Fruit fly (Drosophila melanogaster) whole organism, embryonic: Measurements from ENCODE around the gene Gnmt.

Experiments used
- Antp ChIP-seq: fragments of 200-800 bp; sonication (Bioruptor generic); optimal IDR thresholded peaks from 3 replicates; lab custom pipeline; 2016; ENCODE audit warnings: missing biosample characterization, missing genetic modification characterization
- B-H1 ChIP-seq: fragments of 200-800 bp; sonication (Bioruptor generic); IDR thresholded peaks from 3 replicates; pipeline ENCODE4 v1.3.6; 2022; ENCODE audit warnings: missing biosample characterization, missing genetic modification characterization
- BtbVII ChIP-seq: fragments of 200-800 bp; sonication (Bioruptor generic); optimal IDR thresholded peaks from 3 replicates; lab custom pipeline; 2017; ENCODE audit warnings: missing biosample characterization, mild to moderate bottlenecking, missing genetic modification characterization
- CG10462 ChIP-seq: fragments of 200-800 bp; sonication (Bioruptor generic); optimal IDR thresholded peaks from 2 replicates; lab custom pipeline; 2016; ENCODE audit warnings: missing biosample characterization, missing genetic modification characterization
- CG10979 ChIP-seq: fragments of 200-800 bp; sonication (Bioruptor generic); optimal IDR thresholded peaks from 2 replicates; lab custom pipeline; 2018; ENCODE audit warnings: missing biosample characterization, mild to moderate bottlenecking, missing genetic modification characterization, moderate library complexity
- CG11695 ChIP-seq: fragments of 200-800 bp; sonication (Bioruptor generic); IDR thresholded peaks from 3 replicates; pipeline ENCODE4 v1.3.6; 2022; ENCODE audit warnings: missing biosample characterization, missing genetic modification characterization
- CG11696 ChIP-seq: fragments of 200-800 bp; sonication (Bioruptor generic); IDR thresholded peaks from 2 replicates; pipeline ENCODE4 v1.3.6; 2022; ENCODE audit warnings: missing biosample characterization, missing genetic modification characterization
- CG12744 ChIP-seq: fragments of 200-800 bp; sonication (Bioruptor generic); optimal IDR thresholded peaks from 2 replicates; lab custom pipeline; 2016; ENCODE audit warnings: missing biosample characterization, missing genetic modification characterization
- CG15514 ChIP-seq: fragments of 200-800 bp; sonication (Bioruptor generic); optimal IDR thresholded peaks from 3 replicates; lab custom pipeline; 2017; ENCODE audit warnings: missing biosample characterization, missing genetic modification characterization, mild to moderate bottlenecking, moderate library complexity, missing genetic modification reagents
- CG17186 ChIP-seq: fragments of 200-800 bp; sonication (Bioruptor generic); optimal IDR thresholded peaks from 3 replicates; lab custom pipeline; 2017; ENCODE audit warnings: missing biosample characterization, missing genetic modification reagents, missing genetic modification characterization
- CG1792 ChIP-seq: fragments of 200-800 bp; sonication (Bioruptor generic); optimal IDR thresholded peaks from 2 replicates; lab custom pipeline; 2016; ENCODE audit warnings: missing biosample characterization, missing genetic modification characterization
- CG18011 ChIP-seq: fragments of 200-800 bp; sonication (Bioruptor generic); optimal IDR thresholded peaks from 2 replicates; lab custom pipeline; 2017; ENCODE audit warnings: missing biosample characterization, missing genetic modification characterization, mild to moderate bottlenecking, moderate library complexity, missing genotype
- CG3065 ChIP-seq: fragments of 200-800 bp; sonication (Bioruptor generic); optimal IDR thresholded peaks from 2 replicates; lab custom pipeline; 2016; ENCODE audit warnings: missing biosample characterization, missing genetic modification characterization
- CG31441 ChIP-seq: fragments of 200-800 bp; sonication (Bioruptor generic); IDR thresholded peaks from 2 replicates; pipeline ENCODE4 v1.3.6; 2022; ENCODE audit warnings: missing biosample characterization, missing genetic modification characterization
- CG6254 ChIP-seq: fragments of 200-800 bp; sonication (Bioruptor generic); optimal IDR thresholded peaks from 3 replicates; lab custom pipeline; 2017; ENCODE audit warnings: mild to moderate bottlenecking, missing biosample characterization, missing genetic modification reagents, missing genetic modification characterization
- CG6791 ChIP-seq: fragments of 200-800 bp; sonication (Bioruptor generic); IDR thresholded peaks from 3 replicates; pipeline ENCODE4 v1.3.6; 2022; ENCODE audit warnings: missing biosample characterization, missing genetic modification characterization; ENCODE audit not compliant: partially characterized antibody
- CG6854 ChIP-seq: fragments of 200-800 bp; sonication (Bioruptor generic); optimal IDR thresholded peaks from 3 replicates; lab custom pipeline; 2017; ENCODE audit warnings: missing biosample characterization, mild to moderate bottlenecking, missing genetic modification characterization
- CG7928 ChIP-seq: fragments of 200-800 bp; sonication (Bioruptor generic); optimal IDR thresholded peaks from 2 replicates; lab custom pipeline; 2017; ENCODE audit warnings: missing biosample characterization, mild to moderate bottlenecking, missing genetic modification characterization
- CG9727 ChIP-seq: fragments of 200-800 bp; sonication (Bioruptor generic); optimal IDR thresholded peaks from 3 replicates; lab custom pipeline; 2017; ENCODE audit warnings: missing biosample characterization, mild to moderate bottlenecking, missing genetic modification characterization
- CoRest ChIP-seq: fragments of 200-800 bp; sonication (Bioruptor generic); optimal IDR thresholded peaks from 3 replicates; lab custom pipeline; 2018; ENCODE audit warnings: missing biosample characterization, mild to moderate bottlenecking, missing genetic modification characterization, moderate library complexity
- Dad ChIP-seq: fragments of 200-800 bp; sonication (Bioruptor generic); optimal IDR thresholded peaks from 3 replicates; lab custom pipeline; 2016; ENCODE audit warnings: missing biosample characterization, missing genetic modification characterization
- Gsc ChIP-seq: fragments of 200-800 bp; sonication (Bioruptor generic); IDR thresholded peaks from 2 replicates; pipeline ENCODE4 v1.3.6; 2022; ENCODE audit warnings: missing biosample characterization, missing genetic modification characterization
- HHEX ChIP-seq: fragments of 200-800 bp; sonication (Bioruptor generic); optimal IDR thresholded peaks from 3 replicates; lab custom pipeline; 2017; ENCODE audit warnings: missing biosample characterization, mild to moderate bottlenecking, missing genetic modification characterization, missing genetic modification reagents
- HLH4C ChIP-seq: fragments of 200-800 bp; sonication (Bioruptor generic); IDR thresholded peaks from 3 replicates; pipeline ENCODE4 v1.3.6; 2022; ENCODE audit warnings: missing biosample characterization, missing genetic modification characterization; ENCODE audit not compliant: partially characterized antibody
- HLH54F ChIP-seq: fragments of 200-800 bp; sonication (Bioruptor generic); optimal IDR thresholded peaks from 3 replicates; lab custom pipeline; 2016; ENCODE audit warnings: missing biosample characterization, missing genetic modification characterization
- HLHmδ ChIP-seq: fragments of 200-800 bp; sonication (Bioruptor generic); optimal IDR thresholded peaks from 2 replicates; lab custom pipeline; 2018; ENCODE audit warnings: missing biosample characterization, mild to moderate bottlenecking, missing genetic modification characterization, moderate library complexity
- Hand ChIP-seq: fragments of 200-800 bp; sonication (Bioruptor generic); optimal IDR thresholded peaks from 2 replicates; lab custom pipeline; 2017; ENCODE audit warnings: mild to moderate bottlenecking, missing biosample characterization, missing genetic modification reagents, missing genetic modification characterization
- Hmx ChIP-seq: fragments of 200-800 bp; sonication (Bioruptor generic); optimal IDR thresholded peaks from 2 replicates; lab custom pipeline; 2016; ENCODE audit warnings: missing biosample characterization, missing genetic modification characterization
- Med ChIP-seq: fragments of 200-800 bp; sonication (Bioruptor generic); peaks from one replicate; lab custom pipeline; 2016; ENCODE audit warnings: missing biosample characterization, missing genetic modification characterization, mild to moderate bottlenecking, inconsistent platforms, moderate library complexity
- NC2α ChIP-seq: fragments of 200-800 bp; sonication (Bioruptor generic); optimal IDR thresholded peaks from 2 replicates; lab custom pipeline; 2016; ENCODE audit warnings: missing biosample characterization, missing genetic modification characterization
- NFAT ChIP-seq: fragments of 200-800 bp; sonication (Bioruptor generic); IDR thresholded peaks from 2 replicates; pipeline ENCODE4 v1.3.6; 2022; ENCODE audit warnings: missing biosample characterization, missing genetic modification characterization
- Opbp ChIP-seq: fragments of 200-800 bp; sonication (Bioruptor generic); IDR thresholded peaks from 3 replicates; pipeline ENCODE4 v1.3.6; 2022; ENCODE audit warnings: missing biosample characterization, missing genetic modification characterization; ENCODE audit not compliant: partially characterized antibody
- Ssrp ChIP-seq: fragments of 200-800 bp; sonication (Bioruptor generic); optimal IDR thresholded peaks from 2 replicates; lab custom pipeline; 2018; ENCODE audit warnings: missing biosample characterization, mild to moderate bottlenecking, missing genetic modification characterization, moderate library complexity
- Stat92E ChIP-seq, 3 experiments: fragments of >200 bp in 2 of 3; fragments of 200-800 bp in 1 of 3; sonication (Bioruptor generic) in 1 of 3; optimal IDR thresholded peaks; 2 replicates each; lab custom pipeline; 2017 to 2019; ENCODE audit warnings: missing biosample characterization in 3 of 3, missing genetic modification characterization in 3 of 3, mild to moderate bottlenecking in 1 of 3, moderate library complexity in 1 of 3
- bab2 ChIP-seq: fragments of 200-800 bp; sonication (Bioruptor generic); optimal IDR thresholded peaks from 2 replicates; lab custom pipeline; 2016; ENCODE audit warnings: missing biosample characterization, missing genetic modification characterization
- cato ChIP-seq: fragments of 200-800 bp; sonication (Bioruptor generic); optimal IDR thresholded peaks from 2 replicates; lab custom pipeline; 2016; ENCODE audit warnings: missing biosample characterization, missing genetic modification characterization, borderline replicate concordance
- fd102C ChIP-seq: fragments of 200-800 bp; sonication (Bioruptor generic); optimal IDR thresholded peaks from 2 replicates; lab custom pipeline; 2018; ENCODE audit warnings: missing biosample characterization, mild to moderate bottlenecking, missing genetic modification characterization, moderate library complexity
- fu2 ChIP-seq: fragments of 200-800 bp; sonication (Bioruptor generic); optimal IDR thresholded peaks from 2 replicates; lab custom pipeline; 2016; ENCODE audit warnings: missing biosample characterization, missing genetic modification characterization
- gcm2 ChIP-seq: fragments of 200-800 bp; sonication (Bioruptor generic); optimal IDR thresholded peaks from 2 replicates; lab custom pipeline; 2016; ENCODE audit warnings: missing biosample characterization, missing genetic modification characterization
- ind ChIP-seq: fragments of 200-800 bp; sonication (Bioruptor generic); optimal IDR thresholded peaks from 3 replicates; lab custom pipeline; 2016; ENCODE audit warnings: missing biosample characterization, missing genetic modification characterization
- jumu ChIP-seq: fragments of 200-800 bp; sonication (Bioruptor generic); optimal IDR thresholded peaks from 3 replicates; lab custom pipeline; 2016; ENCODE audit warnings: missing biosample characterization, missing genetic modification characterization
- kah ChIP-seq: fragments of 200-800 bp; sonication (Bioruptor generic); optimal IDR thresholded peaks from 2 replicates; lab custom pipeline; 2018; ENCODE audit warnings: missing biosample characterization, mild to moderate bottlenecking, missing genetic modification characterization
- pho ChIP-seq: fragments of 200-800 bp; sonication (Bioruptor generic); optimal IDR thresholded peaks from 2 replicates; lab custom pipeline; 2016; ENCODE audit warnings: missing biosample characterization, missing genetic modification characterization
- sens-2 ChIP-seq: fragments of 200-800 bp; sonication (Bioruptor generic); IDR thresholded peaks from 2 replicates; pipeline ENCODE4 v1.3.6; 2022; ENCODE audit warnings: missing biosample characterization, missing genetic modification characterization
- seq ChIP-seq: fragments of 200-800 bp; sonication (Bioruptor generic); IDR thresholded peaks from 2 replicates; pipeline ENCODE4 v1.3.6; 2022; ENCODE audit warnings: missing biosample characterization, missing genetic modification characterization
- tio ChIP-seq: fragments of 200-800 bp; sonication (Bioruptor generic); optimal IDR thresholded peaks from 2 replicates; lab custom pipeline; 2017; ENCODE audit warnings: missing biosample characterization, missing genetic modification characterization, inconsistent platforms
- ttk ChIP-seq: fragments of 200-800 bp; sonication (Bioruptor generic); IDR thresholded peaks from 2 replicates; pipeline ENCODE4 v2.1.2; 2022; ENCODE audit warnings: missing biosample characterization, missing genetic modification characterization
- zf30C ChIP-seq: fragments of 200-800 bp; sonication (Bioruptor generic); optimal IDR thresholded peaks from 3 replicates; lab custom pipeline; 2018; ENCODE audit warnings: missing biosample characterization, mild to moderate bottlenecking, missing genetic modification characterization
- zfh1 ChIP-seq: fragments of 200-800 bp; sonication (Bioruptor generic); IDR thresholded peaks from 3 replicates; pipeline ENCODE4 v1.3.6; 2022; ENCODE audit warnings: missing biosample characterization, missing genetic modification characterization

The Gnmt gene

DNA sequence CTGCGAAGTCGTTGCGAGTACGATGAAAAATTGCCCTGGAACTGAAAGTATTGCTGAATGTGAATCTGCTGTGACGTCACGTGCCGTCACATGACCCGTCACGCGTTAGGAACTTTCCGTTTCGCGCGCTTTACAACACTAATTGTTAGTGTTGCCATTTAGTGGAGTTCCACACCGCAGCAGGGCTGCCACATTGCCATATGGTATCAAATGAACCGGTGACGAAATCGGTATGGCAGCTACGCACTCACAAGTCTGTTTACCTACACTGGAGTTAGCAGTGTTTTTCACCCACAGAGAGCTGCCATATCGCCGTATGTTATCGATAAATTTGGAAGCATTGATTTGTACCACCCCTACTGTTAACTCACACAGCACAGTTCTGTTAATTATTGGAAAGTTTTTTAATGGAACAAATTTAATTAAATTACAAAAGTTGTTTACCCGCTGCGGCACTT, 46.7 kb upstream of the Gnmt start, which contains the start of the genes Vha55 and Snx3 (continued):
- TF ChIP-seq Opbp (GFP tag; lab: Robert Waterston, UW): no peak
- TF ChIP-seq CG10979 (tag; lab: Kevin White, UChicago): peak; percentile 7
- no peak for TF ChIP-seq zfh1 (GFP tag; lab: Robert Waterston, UW)
- TF ChIP-seq B-H1 (GFP tag; lab: Robert Waterston, UW): no peak
- TF ChIP-seq NFAT (GFP tag; lab: Robert Waterston, UW): no peak
- TF ChIP-seq CG10462: peak; percentile 32
- peak; percentile 91 for TF ChIP-seq HLH54F (GFP tag; lab: Kevin White, UChicago)
- peak; percentile 67 for TF ChIP-seq CG3065 (GFP tag; lab: Kevin White, UChicago)
- peak; percentile 83 for TF ChIP-seq ind (GFP tag; lab: Kevin White, UChicago)
- TF ChIP-seq jumu (GFP tag; lab: Kevin White, UChicago): peak; percentile 91
- TF ChIP-seq ttk (GFP tag; lab: Robert Waterston, UW): no peak
- TF ChIP-seq CG18011 (GFP tag; lab: Kevin White, UChicago): peak; percentile 56
- TF ChIP-seq CoRest: peak; percentile 47
- peak; percentile 21 for TF ChIP-seq gcm2 (GFP tag; lab: Kevin White, UChicago)
- no peak for TF ChIP-seq seq
- peak; percentile 89 for TF ChIP-seq Dad (GFP tag; lab: Kevin White, UChicago)
- peak; percentile 82 for TF ChIP-seq CG17186 (GFP tag; lab: Kevin White, UChicago)
- no peak for TF ChIP-seq Ssrp
- TF ChIP-seq Med (GFP tag; lab: Kevin White, UChicago): peak; percentile 98
- TF ChIP-seq cato: peak; percentile 60
- no peak for TF ChIP-seq CG31441 (GFP tag; lab: Robert Waterston, UW)
- no peak for TF ChIP-seq CG6791
- TF ChIP-seq BtbVII (GFP tag; lab: Kevin White, UChicago): peak; percentile 44
- no peak for TF ChIP-seq CG9727 (GFP tag; lab: Kevin White, UChicago)
- TF ChIP-seq NC2α (GFP tag; lab: Kevin White, UChicago): peak; percentile 60
- TF ChIP-seq fu2 (GFP tag; lab: Kevin White, UChicago): peak; percentile 83
- no peak for TF ChIP-seq CG6254 (GFP tag; lab: Kevin White, UChicago)
- TF ChIP-seq tio (GFP tag; lab: Kevin White, UChicago): no peak
- peak; percentile 76 for TF ChIP-seq CG12744
- peak; percentile 89 for TF ChIP-seq Antp (GFP tag; lab: Kevin White, UChicago)
- TF ChIP-seq CG11696: no peak
- no peak for TF ChIP-seq CG11695 (GFP tag; lab: Robert Waterston, UW)
- peak; percentile 76 for TF ChIP-seq HLHmδ (GFP tag; lab: Kevin White, UChicago)
- no peak for TF ChIP-seq sens-2 (GFP tag; lab: Robert Waterston, UW)
- no peak for TF ChIP-seq CG6854 (GFP tag; lab: Kevin White, UChicago)
- peak; percentile 0 for TF ChIP-seq CG1792
- peak in 1 of 3 experiments; percentile 77 for TF ChIP-seq Stat92E (GFP tag; optimal IDR thresholded peaks at IDR 0.05; lab: Kevin White, UChicago)
- no peak for TF ChIP-seq HLH4C (GFP tag; lab: Robert Waterston, UW)
- no peak for TF ChIP-seq fd102C (GFP tag; lab: Kevin White, UChicago)
- TF ChIP-seq CG7928 (GFP tag; lab: Kevin White, UChicago): peak; percentile 60
- TF ChIP-seq zf30C (GFP tag; lab: Kevin White, UChicago): no peak
- TF ChIP-seq pho: peak; percentile 85
- peak; percentile 98 for TF ChIP-seq CG15514 (GFP tag; lab: Kevin White, UChicago)
- TF ChIP-seq Gsc (GFP tag; lab: Robert Waterston, UW): no peak
- no peak for TF ChIP-seq Hmx (GFP tag; lab: Kevin White, UChicago)
- peak; percentile 16 for TF ChIP-seq HHEX (GFP tag; lab: Kevin White, UChicago)
- TF ChIP-seq bab2 (GFP tag; lab: Kevin White, UChicago): peak; percentile 85
- no peak for TF ChIP-seq kah (GFP tag; lab: Kevin White, UChicago)
- TF ChIP-seq Hand (GFP tag; lab: Kevin White, UChicago): peak; percentile 32
